Fruit fly (Drosophila melanogaster) whole organism, pupa: ENCODE results near the gene Irk1.

Source experiments
- CG10348 ChIP-seq: fragments of 200-800 bp; sonication (Bioruptor generic); IDR thresholded peaks from 2 replicates; pipeline ENCODE4 v1.3.6; 2022; ENCODE audit warnings: missing biosample characterization, missing genetic modification characterization
- CG12605 ChIP-seq: fragments of 200-800 bp; sonication (Bioruptor generic); IDR thresholded peaks from 2 replicates; pipeline ENCODE4 v1.3.6; 2022; ENCODE audit warnings: missing biosample characterization, missing genetic modification characterization
- CG13204 ChIP-seq: fragments of 200-800 bp; sonication (Bioruptor generic); optimal IDR thresholded peaks from 2 replicates; lab custom pipeline; 2018; ENCODE audit warnings: missing biosample characterization, mild to moderate bottlenecking, missing genetic modification characterization, moderate library complexity
- CG14655 ChIP-seq: fragments of 200-800 bp; sonication (Bioruptor generic); optimal IDR thresholded peaks from 3 replicates; lab custom pipeline; 2017; ENCODE audit warnings: mild to moderate bottlenecking, missing biosample characterization, missing genetic modification reagents, missing genetic modification characterization
- CG15710 ChIP-seq: fragments of 200-800 bp; sonication (Bioruptor generic); optimal IDR thresholded peaks from 2 replicates; lab custom pipeline; 2018; ENCODE audit warnings: missing biosample characterization, mild to moderate bottlenecking, missing genetic modification characterization, moderate library complexity
- CG17806 ChIP-seq: fragments of 200-800 bp; sonication (Bioruptor generic); optimal IDR thresholded peaks from 2 replicates; lab custom pipeline; 2018; ENCODE audit warnings: missing biosample characterization, mild to moderate bottlenecking, missing genetic modification characterization, moderate library complexity
- CG32121 ChIP-seq: fragments of 200-800 bp; sonication (Bioruptor generic); IDR thresholded peaks from 2 replicates; pipeline ENCODE4 v1.3.6; 2022; ENCODE audit warnings: missing biosample characterization, missing genetic modification characterization
- CG34367 ChIP-seq: fragments of 200-800 bp; sonication (Bioruptor generic); optimal IDR thresholded peaks from 2 replicates; lab custom pipeline; 2018; ENCODE audit warnings: missing biosample characterization, mild to moderate bottlenecking, missing genetic modification characterization
- CG4496 ChIP-seq: fragments of 200-800 bp; sonication (Bioruptor generic); IDR thresholded peaks from 3 replicates; pipeline ENCODE4 v1.3.6; 2022; ENCODE audit warnings: missing biosample characterization, missing genetic modification characterization
- CG8159 ChIP-seq: fragments of 200-800 bp; sonication (Bioruptor generic); optimal IDR thresholded peaks from 3 replicates; lab custom pipeline; 2018; ENCODE audit warnings: missing biosample characterization, mild to moderate bottlenecking, missing genetic modification characterization, moderate library complexity
- CG8301 ChIP-seq: fragments of 200-800 bp; sonication (Bioruptor generic); optimal IDR thresholded peaks from 2 replicates; lab custom pipeline; 2018; ENCODE audit warnings: missing biosample characterization, mild to moderate bottlenecking, missing genetic modification characterization
- CG9948 ChIP-seq: fragments of 200-800 bp; sonication (Bioruptor generic); optimal IDR thresholded peaks from 2 replicates; lab custom pipeline; 2018; ENCODE audit warnings: missing biosample characterization, mild to moderate bottlenecking, missing genetic modification characterization, moderate library complexity
- D1 ChIP-seq: fragments of 200-800 bp; sonication (Bioruptor generic); optimal IDR thresholded peaks from 2 replicates; lab custom pipeline; 2018; ENCODE audit warnings: missing biosample characterization, mild to moderate bottlenecking, missing genetic modification characterization, moderate library complexity
- EcR ChIP-seq: fragments of 200-800 bp; sonication (Bioruptor generic); optimal IDR thresholded peaks from 3 replicates; lab custom pipeline; 2019; ENCODE audit warnings: missing biosample characterization, missing genetic modification characterization, mild to moderate bottlenecking, moderate library complexity, missing genetic modification reagents
- Ets98B ChIP-seq: fragments of 200-800 bp; sonication (Bioruptor generic); IDR thresholded peaks from 2 replicates; pipeline ENCODE4 v1.3.6; 2022; ENCODE audit warnings: missing biosample characterization, missing genetic modification characterization
- Pif1A ChIP-seq: fragments of 200-800 bp; sonication (Bioruptor generic); optimal IDR thresholded peaks from 3 replicates; lab custom pipeline; 2016; ENCODE audit warnings: missing biosample characterization, missing genetic modification characterization
- Pif1B ChIP-seq: fragments of 200-800 bp; sonication (Bioruptor generic); optimal IDR thresholded peaks from 3 replicates; lab custom pipeline; 2016; ENCODE audit warnings: missing biosample characterization, missing genetic modification characterization
- Snoo ChIP-seq: fragments of 200-800 bp; sonication (Bioruptor generic); optimal IDR thresholded peaks from 3 replicates; lab custom pipeline; 2017; ENCODE audit warnings: missing biosample characterization, mild to moderate bottlenecking, missing genetic modification characterization, inconsistent platforms
- fd96Ca ChIP-seq: fragments of 200-800 bp; sonication (Bioruptor generic); IDR thresholded peaks from 3 replicates; pipeline ENCODE4 v1.3.6; 2022; ENCODE audit warnings: missing biosample characterization, missing genetic modification characterization
- gl ChIP-seq: fragments of 200-800 bp; sonication (Bioruptor generic); optimal IDR thresholded peaks from 2 replicates; lab custom pipeline; 2018; ENCODE audit warnings: missing biosample characterization, mild to moderate bottlenecking, missing genetic modification characterization
- rn ChIP-seq: fragments of 200-800 bp; sonication (Bioruptor generic); IDR thresholded peaks from 2 replicates; pipeline ENCODE4 v1.3.6; 2022; ENCODE audit warnings: missing biosample characterization, missing genetic modification characterization

The Irk1 gene

DNA sequence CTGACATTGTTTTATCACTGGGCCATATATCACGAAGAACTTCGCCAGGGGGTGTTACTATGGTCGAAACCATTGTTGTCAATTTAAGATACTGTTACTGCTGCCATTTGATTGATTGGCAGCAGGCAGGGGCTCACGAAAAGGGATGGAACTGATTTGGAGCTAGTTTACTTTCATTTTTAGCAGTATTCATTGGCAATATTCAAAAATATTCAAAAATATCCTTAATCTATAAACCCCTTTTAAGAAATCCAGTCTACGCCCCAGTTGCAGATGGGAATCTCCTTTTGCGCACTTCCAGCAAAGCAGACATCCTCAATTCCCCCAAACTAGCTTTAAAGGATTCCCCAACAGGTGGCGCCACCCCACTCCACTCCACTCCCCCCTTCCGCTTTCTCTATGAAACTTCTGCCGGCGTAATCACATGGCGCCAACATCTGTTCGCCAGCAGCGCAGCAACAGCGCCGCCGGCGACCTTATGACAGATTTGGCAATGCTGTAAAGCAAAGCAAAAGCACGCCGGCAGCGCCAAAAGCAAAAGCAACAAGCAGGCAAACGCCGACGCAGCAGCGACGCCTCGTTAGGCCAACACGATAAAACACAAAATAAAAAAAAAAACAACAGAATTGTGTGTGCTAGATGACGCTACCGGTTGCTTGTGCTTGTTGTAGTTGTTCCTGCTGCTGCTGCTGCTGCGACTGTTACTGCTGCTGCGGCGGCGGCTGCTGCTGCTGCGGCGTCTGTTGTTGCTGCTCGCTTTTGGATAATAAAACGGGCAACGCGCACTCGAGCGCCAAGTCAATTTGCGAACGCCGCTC, at the start of gene Irk1:
Irk1 (plus strand) TSS at position 811 of the 818 bp plus-strand sequence.
- TF ChIP-seq rn = no peak
- peak; percentile 30; the same call in 1 of the 3 replicates for TF ChIP-seq fd96Ca (GFP tag; lab: Robert Waterston, UW)
- TF ChIP-seq CG4496 = 0 out of 3 replicates have a peak, but pooled peaks have one; percentile 3
- TF ChIP-seq CG34367 (tag; lab: Kevin White, UChicago) = no peak
- no peak for TF ChIP-seq D1 (tag; lab: Kevin White, UChicago)
- no peak; the same call in 1 of the 2 replicates for TF ChIP-seq Ets98B
- no peak for TF ChIP-seq CG14655 (GFP tag; lab: Kevin White, UChicago)
- TF ChIP-seq CG8301 (tag; lab: Kevin White, UChicago) = no peak
- TF ChIP-seq gl (tag; lab: Kevin White, UChicago) = no peak
- TF ChIP-seq EcR = no peak
- TF ChIP-seq Pif1A (GFP tag; lab: Kevin White, UChicago) = no peak
- no peak for TF ChIP-seq CG13204 (GFP tag; lab: Kevin White, UChicago)

DNA sequence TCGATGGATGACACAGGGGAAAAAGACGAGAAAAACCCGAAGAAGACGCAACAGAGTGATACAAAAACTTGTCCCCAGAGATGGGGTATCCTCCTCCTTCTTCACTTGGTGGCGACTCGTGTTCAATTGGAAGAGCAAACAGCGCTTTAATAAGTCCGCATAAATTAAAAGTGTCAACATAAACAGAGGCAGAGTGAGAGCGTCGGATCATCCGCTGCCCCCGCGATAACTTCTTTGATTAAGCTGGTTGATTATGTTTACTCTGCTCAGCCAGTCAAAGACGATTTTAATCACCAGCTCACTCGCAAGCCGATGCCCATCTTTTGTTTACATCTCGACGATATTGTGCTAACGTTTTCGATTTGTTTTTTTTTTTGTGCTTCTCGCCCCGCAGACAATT, 48.2 kb upstream of the Irk1 start:
- TF ChIP-seq EcR = peak; percentile 42
- TF ChIP-seq Pif1B (GFP tag; lab: Kevin White, UChicago) = no peak
- TF ChIP-seq, all 21 proteins: peak for 1

DNA sequence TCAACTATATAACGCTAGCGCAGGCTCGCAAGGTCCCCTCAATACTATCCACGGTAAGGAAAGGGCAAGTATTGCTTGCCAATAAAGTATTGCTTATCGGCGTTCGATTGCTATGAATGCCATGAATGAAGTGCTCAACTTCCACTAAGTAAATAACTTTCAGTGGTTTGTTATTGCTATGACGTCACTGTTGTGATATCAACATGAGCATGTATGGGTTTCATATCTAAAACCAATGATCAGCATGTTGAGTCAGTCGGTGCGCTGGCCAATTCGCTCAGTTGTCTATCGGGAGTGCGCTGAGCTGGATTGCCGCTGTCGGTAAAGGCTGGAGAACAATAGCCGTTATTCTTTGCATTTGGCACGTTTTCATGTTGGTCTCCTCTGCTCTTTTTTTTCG, 47.2 kb upstream of the Irk1 start:
- TF ChIP-seq CG15710 (tag; lab: Kevin White, UChicago) = no peak
- TF ChIP-seq fd96Ca (GFP tag; lab: Robert Waterston, UW) = no peak
- TF ChIP-seq CG10348 (GFP tag; lab: Robert Waterston, UW) = no peak
- no peak for TF ChIP-seq gl (tag; lab: Kevin White, UChicago)
- TF ChIP-seq Ets98B = no peak
- no peak for TF ChIP-seq Pif1B (GFP tag; lab: Kevin White, UChicago)
- TF ChIP-seq Pif1A (GFP tag; lab: Kevin White, UChicago) = no peak
- no peak for TF ChIP-seq CG32121
- TF ChIP-seq EcR = no peak
- TF ChIP-seq CG12605 = no peak

DNA sequence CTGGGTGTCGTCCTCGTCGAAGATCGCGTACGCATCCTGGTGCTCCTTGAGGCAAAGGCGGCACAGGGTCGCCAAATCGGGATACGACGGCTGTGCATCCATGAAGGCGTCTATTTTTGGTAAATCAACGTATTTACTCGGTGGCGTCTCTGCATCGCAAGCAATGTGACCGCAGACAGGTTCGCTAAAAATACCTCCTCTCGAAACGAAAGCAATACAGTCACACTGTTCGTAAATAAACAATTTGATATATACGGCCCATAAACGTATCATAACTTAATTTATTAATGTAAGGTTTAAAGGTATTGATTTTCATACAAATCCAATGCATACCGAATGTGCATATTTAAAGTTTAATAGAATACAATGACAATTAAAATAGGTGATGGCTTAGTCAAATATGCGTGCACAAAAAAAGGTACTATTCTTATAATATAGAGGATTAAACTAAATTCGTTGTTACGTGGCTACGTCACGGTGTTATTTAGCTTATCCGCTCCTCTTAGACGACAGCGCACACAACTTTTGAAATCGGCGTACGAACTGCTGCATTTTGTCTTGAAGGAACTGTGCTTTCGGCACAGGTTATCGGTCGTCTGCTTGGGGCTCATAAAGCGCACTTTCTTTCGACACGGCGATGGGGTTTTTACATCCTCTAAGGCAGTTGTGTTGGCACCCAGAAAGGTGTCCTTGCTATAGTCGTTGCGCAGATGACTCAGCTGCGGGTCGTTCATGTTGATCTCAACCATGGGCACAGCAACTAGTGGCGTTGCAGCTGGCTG, 41.7 kb upstream of the Irk1 start, which contains the start of gene CG31365:
CG31365 (minus strand) TSS at position 182 of the 782 bp plus-strand sequence.
- no peak for TF ChIP-seq CG8301 (tag; lab: Kevin White, UChicago)
- no peak for TF ChIP-seq rn
- TF ChIP-seq CG8159 (tag; lab: Kevin White, UChicago) = no peak
- no peak for TF ChIP-seq Snoo (tag; lab: Kevin White, UChicago)
- no peak for TF ChIP-seq Pif1A (GFP tag; lab: Kevin White, UChicago)
- TF ChIP-seq gl (tag; lab: Kevin White, UChicago) = no peak
- no peak for TF ChIP-seq CG17806 (tag; lab: Kevin White, UChicago)

DNA sequence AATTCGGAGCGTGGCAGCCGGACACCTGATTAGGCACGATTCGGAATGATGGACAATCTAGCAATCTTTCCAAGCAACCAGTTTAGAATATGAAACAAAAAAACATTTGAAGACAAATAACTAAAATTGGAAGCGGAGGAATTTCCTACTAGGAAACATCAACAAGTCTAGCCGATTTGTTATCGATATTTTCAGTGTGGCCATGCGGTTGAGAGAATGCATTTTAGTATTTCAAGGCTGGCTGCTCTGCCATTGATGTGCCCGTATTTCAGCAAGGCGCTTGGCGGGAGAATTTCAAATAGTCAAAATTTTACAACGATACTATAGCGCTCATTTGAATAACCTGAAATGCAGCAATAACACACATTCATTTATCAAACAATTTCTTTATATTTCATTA, 40.3 kb upstream of the Irk1 start, which contains the start of gene CG31457:
CG31457 (minus strand) TSS at position 186 of the 400 bp plus-strand sequence.
- no peak for TF ChIP-seq CG12605
- no peak for TF ChIP-seq CG34367 (tag; lab: Kevin White, UChicago)
- no peak for TF ChIP-seq rn
- TF ChIP-seq fd96Ca (GFP tag; lab: Robert Waterston, UW) = no peak
- TF ChIP-seq CG14655 (GFP tag; lab: Kevin White, UChicago) = no peak
- no peak for TF ChIP-seq CG8159 (tag; lab: Kevin White, UChicago)
- TF ChIP-seq CG9948 (tag; lab: Kevin White, UChicago) = no peak
- TF ChIP-seq Pif1A (GFP tag; lab: Kevin White, UChicago) = no peak
- no peak for TF ChIP-seq CG8301 (tag; lab: Kevin White, UChicago)
- no peak for TF ChIP-seq Snoo (tag; lab: Kevin White, UChicago)
- no peak for TF ChIP-seq D1 (tag; lab: Kevin White, UChicago)
- TF ChIP-seq gl (tag; lab: Kevin White, UChicago) = no peak
- TF ChIP-seq Pif1B (GFP tag; lab: Kevin White, UChicago) = no peak
- no peak for TF ChIP-seq EcR
- no peak for TF ChIP-seq CG17806 (tag; lab: Kevin White, UChicago)
- TF ChIP-seq CG13204 (GFP tag; lab: Kevin White, UChicago) = no peak

DNA sequence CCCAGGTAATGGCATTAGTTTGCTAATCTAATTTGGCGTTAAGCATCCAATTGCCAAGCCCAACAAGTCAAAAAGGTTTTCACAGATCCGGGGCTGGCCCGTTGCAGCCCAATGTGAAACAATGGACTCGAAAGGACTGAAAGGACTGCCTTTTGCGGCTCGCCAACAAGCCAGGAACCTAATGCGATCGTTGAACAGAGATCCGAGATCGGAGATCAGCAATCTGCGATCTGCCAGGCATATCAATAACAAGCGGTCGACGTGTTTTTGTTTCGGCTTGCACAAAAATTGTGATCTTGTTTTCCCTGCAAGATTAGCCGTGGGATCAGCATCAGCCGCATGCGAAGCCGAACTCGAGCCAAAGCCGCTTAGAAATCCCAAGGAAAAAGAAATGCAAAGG, 38.5 kb upstream of the Irk1 start:
- TF ChIP-seq D1 (tag; lab: Kevin White, UChicago) (no peak), rn (no peak), Ets98B (no peak), Pif1B (GFP tag; lab: Kevin White, UChicago) (no peak), Snoo (tag; lab: Kevin White, UChicago) (no peak), CG14655 (GFP tag; lab: Kevin White, UChicago) (no peak), CG12605 (no peak), CG15710 (tag; lab: Kevin White, UChicago) (no peak), gl (tag; lab: Kevin White, UChicago) (no peak), CG13204 (GFP tag; lab: Kevin White, UChicago) (no peak), CG8301 (tag; lab: Kevin White, UChicago) (no peak), CG17806 (tag; lab: Kevin White, UChicago) (no peak), fd96Ca (GFP tag; lab: Robert Waterston, UW) (no peak), CG10348 (GFP tag; lab: Robert Waterston, UW) (no peak), CG34367 (tag; lab: Kevin White, UChicago) (no peak), CG4496 (no peak), EcR (no peak)
